Worm (Caenorhabditis elegans) whole organism, mixed stage, embryonic: ENCODE data around the gene F52G3.7.

Experiments used
- M03D4.4 ChIP-seq: sonication (generic microtip); optimal IDR thresholded peaks from 2 replicates; lab custom pipeline; 2017; ENCODE audit warnings: mild to moderate bottlenecking, missing genetic modification characterization, missing compliant biosample characterization
- blmp-1 ChIP-seq: fragments of 150-350 bp; optimal IDR thresholded peaks from 2 replicates; lab custom pipeline; 2014; ENCODE audit warnings: missing biosample characterization, missing genetic modification characterization
- ceh-39 ChIP-seq: fragments of 150-350 bp; optimal IDR thresholded peaks from 2 replicates; lab custom pipeline; 2014; ENCODE audit warnings: missing biosample characterization, missing genetic modification characterization
- ceh-43 ChIP-seq: fragments of 200-800 bp; sonication (Bioruptor generic); optimal IDR thresholded peaks from 2 replicates; lab custom pipeline; 2018; ENCODE audit warnings: mild to moderate bottlenecking, missing genetic modification characterization, moderate library complexity, missing compliant biosample characterization
- ceh-83 ChIP-seq: fragments of 200-800 bp; sonication (Bioruptor generic); optimal IDR thresholded peaks from 2 replicates; lab custom pipeline; 2018; ENCODE audit warnings: mild to moderate bottlenecking, missing genetic modification characterization, missing compliant biosample characterization
- ces-1 ChIP-seq: fragments of 150-350 bp; optimal IDR thresholded peaks from 2 replicates; lab custom pipeline; 2014; ENCODE audit warnings: missing biosample characterization, missing genetic modification reagents, missing genetic modification characterization
- cnd-1 ChIP-seq: fragments of 200-800 bp; sonication (Bioruptor generic); optimal IDR thresholded peaks from 2 replicates; lab custom pipeline; 2018; ENCODE audit warnings: mild to moderate bottlenecking, missing genetic modification characterization, missing compliant biosample characterization
- drap-1 ChIP-seq: fragments of 200-800 bp; sonication (Bioruptor generic); optimal IDR thresholded peaks from 3 replicates; lab custom pipeline; 2018; ENCODE audit warnings: mild to moderate bottlenecking, missing genetic modification characterization, missing compliant biosample characterization
- elt-1 ChIP-seq: sonication (generic microtip); optimal IDR thresholded peaks from 2 replicates; lab custom pipeline; 2017; ENCODE audit warnings: missing genetic modification characterization, mild to moderate bottlenecking, missing compliant biosample characterization, antibody characterized with exemption, moderate library complexity, borderline replicate concordance; ENCODE audit not compliant: insufficient read depth
- elt-3 ChIP-seq: fragments of 150-350 bp; optimal IDR thresholded peaks from 2 replicates; lab custom pipeline; 2014; ENCODE audit warnings: missing biosample characterization, missing genetic modification characterization
- flh-1 ChIP-seq: fragments of 200-800 bp; sonication (Bioruptor generic); optimal IDR thresholded peaks from 2 replicates; lab custom pipeline; 2018; ENCODE audit warnings: mild to moderate bottlenecking, missing genetic modification characterization, moderate library complexity, missing compliant biosample characterization
- ham-2 ChIP-seq: fragments of 200-800 bp; sonication (Bioruptor generic); optimal IDR thresholded peaks from 2 replicates; lab custom pipeline; 2018; ENCODE audit warnings: mild to moderate bottlenecking, missing genetic modification characterization, missing compliant biosample characterization
- hlh-1 ChIP-seq: fragments of 150-350 bp; optimal IDR thresholded peaks from 2 replicates; lab custom pipeline; 2014; ENCODE audit warnings: missing biosample characterization, missing genetic modification reagents, missing genetic modification characterization
- lin-13 ChIP-seq: fragments of 150-350 bp; optimal IDR thresholded peaks from 2 replicates; lab custom pipeline; 2014; ENCODE audit warnings: missing biosample characterization, missing genetic modification characterization
- lin-32 ChIP-seq: fragments of 200-800 bp; sonication (Bioruptor generic); optimal IDR thresholded peaks from 2 replicates; lab custom pipeline; 2018; ENCODE audit warnings: mild to moderate bottlenecking, missing genetic modification characterization, missing compliant biosample characterization
- mab-5 ChIP-seq: fragments of 150-350 bp; optimal IDR thresholded peaks from 2 replicates; lab custom pipeline; 2014; ENCODE audit warnings: missing biosample characterization, missing genetic modification characterization
- mep-1 ChIP-seq: fragments of 150-350 bp; optimal IDR thresholded peaks from 2 replicates; lab custom pipeline; 2017; ENCODE audit warnings: missing biosample characterization, missing genetic modification reagents, missing genetic modification characterization, inconsistent platforms
- nhr-12 ChIP-seq: fragments of 150-350 bp; optimal IDR thresholded peaks from 2 replicates; lab custom pipeline; 2014; ENCODE audit warnings: missing biosample characterization, missing genetic modification characterization
- nhr-2 ChIP-seq: fragments of 150-350 bp; optimal IDR thresholded peaks from 2 replicates; lab custom pipeline; 2014; ENCODE audit warnings: missing biosample characterization, missing genetic modification characterization
- nhr-237 ChIP-seq: fragments of 150-350 bp; optimal IDR thresholded peaks from 2 replicates; lab custom pipeline; 2014; ENCODE audit warnings: missing biosample characterization, missing genetic modification characterization
- nhr-28 ChIP-seq: fragments of 150-350 bp; optimal IDR thresholded peaks from 2 replicates; lab custom pipeline; 2014; ENCODE audit warnings: missing biosample characterization, missing genetic modification characterization
- nhr-76 ChIP-seq: sonication (generic microtip); optimal IDR thresholded peaks from 2 replicates; lab custom pipeline; 2017; ENCODE audit warnings: missing biosample characterization, missing genetic modification characterization
- pha-4 ChIP-seq: fragments of 150-350 bp; optimal IDR thresholded peaks from 2 replicates; lab custom pipeline; 2018; ENCODE audit warnings: missing biosample characterization, missing genetic modification reagents, missing genetic modification characterization
- sem-2 ChIP-seq: fragments of 200-800 bp; sonication (Bioruptor generic); optimal IDR thresholded peaks from 2 replicates; lab custom pipeline; 2018; ENCODE audit warnings: mild to moderate bottlenecking, missing genetic modification characterization, missing compliant biosample characterization
- sptf-1 ChIP-seq: sonication (generic microtip); optimal IDR thresholded peaks from 2 replicates; lab custom pipeline; 2017; ENCODE audit warnings: mild to moderate bottlenecking, missing genetic modification characterization, moderate library complexity, missing compliant biosample characterization
- tbx-8 ChIP-seq: fragments of 200-800 bp; sonication (Bioruptor generic); optimal IDR thresholded peaks from 2 replicates; lab custom pipeline; 2018; ENCODE audit warnings: mild to moderate bottlenecking, missing genetic modification characterization, moderate library complexity, missing compliant biosample characterization
- unc-120 ChIP-seq: sonication (generic microtip); optimal IDR thresholded peaks from 2 replicates; lab custom pipeline; 2017; ENCODE audit warnings: missing genetic modification characterization, missing compliant biosample characterization; ENCODE audit not compliant: poor library complexity, severe bottlenecking
- unc-39 ChIP-seq: fragments of 150-350 bp; optimal IDR thresholded peaks from 2 replicates; lab custom pipeline; 2014; ENCODE audit warnings: missing biosample characterization, missing genetic modification characterization
- unc-62 ChIP-seq: fragments of 150-350 bp; optimal IDR thresholded peaks from 2 replicates; lab custom pipeline; 2014; ENCODE audit warnings: missing biosample characterization, missing genetic modification reagents, missing genetic modification characterization
- zip-8 ChIP-seq: fragments of 150-350 bp; optimal IDR thresholded peaks from 2 replicates; lab custom pipeline; 2014; ENCODE audit warnings: missing biosample characterization, missing genetic modification characterization
- ztf-11 ChIP-seq: fragments of 150-350 bp; optimal IDR thresholded peaks from 2 replicates; lab custom pipeline; 2014; ENCODE audit warnings: missing biosample characterization, missing genetic modification characterization

Gene F52G3.7

ce11 chrX:16995886-16996283, 32.2 kb downstream of the F52G3.7 start:
- no peak for TF ChIP-seq nhr-237 (tag; lab: Kevin White, UChicago)
- no peak for TF ChIP-seq cnd-1 (tag; lab: Kevin White, UChicago)
- no peak for TF ChIP-seq lin-32 (GFP tag; lab: Kevin White, UChicago)
- no peak for TF ChIP-seq flh-1 (GFP tag; lab: Kevin White, UChicago)
- no peak for TF ChIP-seq zip-8 (tag; lab: Kevin White, UChicago)
- TF ChIP-seq ztf-11 (tag; lab: Kevin White, UChicago): no peak
- TF ChIP-seq ham-2: no peak
- no peak for TF ChIP-seq lin-13
- TF ChIP-seq M03D4.4 (tag; lab: Kevin White, UChicago): no peak
- no peak for TF ChIP-seq ceh-43 (GFP tag; lab: Kevin White, UChicago)
- no peak for TF ChIP-seq mep-1 (tag; lab: Kevin White, UChicago)
- no peak for TF ChIP-seq nhr-28 (tag; lab: Kevin White, UChicago)

DNA sequence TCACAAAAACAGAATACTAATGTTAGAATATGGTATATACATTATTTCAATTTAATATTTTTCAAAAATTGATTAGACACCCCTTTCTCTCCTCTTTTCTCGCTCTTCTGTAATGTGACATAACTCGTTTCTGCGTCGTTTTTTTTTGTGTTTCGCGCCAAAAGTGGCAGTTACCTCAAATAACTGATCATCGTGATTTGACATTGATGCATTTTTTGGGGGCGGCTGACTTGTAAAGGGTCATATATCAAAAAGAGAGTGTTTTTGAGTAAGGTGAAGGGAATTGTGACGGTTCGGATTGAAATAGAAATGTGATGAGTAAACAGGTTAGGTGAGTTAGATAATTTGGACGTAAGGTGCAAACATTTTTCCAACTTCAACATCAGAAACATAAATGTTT, 34.3 kb downstream of the F52G3.7 start:
- TF ChIP-seq ham-2 (no peak), elt-3 (tag; lab: Kevin White, UChicago) (no peak), nhr-28 (tag; lab: Kevin White, UChicago) (no peak), unc-39 (no peak), mab-5 (tag; lab: Kevin White, UChicago) (no peak), lin-13 (no peak), M03D4.4 (tag; lab: Kevin White, UChicago) (no peak), nhr-2 (no peak), unc-62 (no peak), lin-32 (GFP tag; lab: Kevin White, UChicago) (no peak), nhr-76 (tag; lab: Kevin White, UChicago) (no peak), tbx-8 (GFP tag; lab: Kevin White, UChicago) (no peak), unc-120 (tag; lab: Kevin White, UChicago) (no peak)

DNA sequence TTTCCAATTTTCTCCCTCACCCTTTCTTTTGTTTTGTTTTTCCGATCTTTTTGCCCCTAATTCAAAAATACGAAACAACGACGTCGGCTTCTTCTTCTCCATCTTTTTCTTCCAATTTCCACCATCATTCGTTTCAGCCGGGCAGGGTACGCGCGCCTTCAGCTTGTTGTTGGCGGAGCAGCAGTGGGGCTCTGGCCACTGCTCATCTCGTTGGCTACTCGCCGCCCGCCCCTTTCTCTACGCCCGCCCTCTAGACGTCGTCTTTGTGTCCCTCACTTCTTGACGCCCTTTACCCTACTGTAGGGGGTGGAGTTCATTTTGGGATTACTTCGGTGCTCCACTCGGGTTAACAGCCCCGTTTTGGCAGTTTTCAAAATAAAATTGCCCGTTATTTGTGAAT, 35.3 kb downstream of the F52G3.7 start:
- TF ChIP-seq mab-5 (tag; lab: Kevin White, UChicago) (no peak), ces-1 (GFP tag; lab: Kevin White, UChicago) (peak; percentile 21)

DNA sequence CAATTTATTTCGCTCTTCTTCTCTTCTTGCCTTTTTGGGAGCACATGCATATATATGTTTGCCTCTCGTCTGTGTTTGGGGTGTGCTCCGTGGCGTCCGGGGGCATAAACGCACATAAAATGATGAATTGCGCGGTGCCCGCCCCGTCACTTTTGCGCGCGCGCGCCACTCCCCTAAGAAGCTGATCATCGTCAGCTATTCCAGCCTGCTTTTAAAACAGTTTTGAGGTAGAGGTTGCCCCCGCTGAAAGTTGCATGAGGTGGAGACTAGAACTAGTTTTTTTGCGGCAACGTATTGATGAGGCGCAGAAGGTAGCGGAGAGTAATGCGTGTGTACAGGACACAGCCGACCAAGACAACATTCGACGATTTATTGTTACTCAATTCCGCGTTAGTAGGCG, 35.9 kb downstream of the F52G3.7 start:
- no peak for TF ChIP-seq lin-13
- TF ChIP-seq ham-2: no peak
- TF ChIP-seq tbx-8 (GFP tag; lab: Kevin White, UChicago): no peak
- no peak for TF ChIP-seq ceh-83 (GFP tag; lab: Kevin White, UChicago)

DNA sequence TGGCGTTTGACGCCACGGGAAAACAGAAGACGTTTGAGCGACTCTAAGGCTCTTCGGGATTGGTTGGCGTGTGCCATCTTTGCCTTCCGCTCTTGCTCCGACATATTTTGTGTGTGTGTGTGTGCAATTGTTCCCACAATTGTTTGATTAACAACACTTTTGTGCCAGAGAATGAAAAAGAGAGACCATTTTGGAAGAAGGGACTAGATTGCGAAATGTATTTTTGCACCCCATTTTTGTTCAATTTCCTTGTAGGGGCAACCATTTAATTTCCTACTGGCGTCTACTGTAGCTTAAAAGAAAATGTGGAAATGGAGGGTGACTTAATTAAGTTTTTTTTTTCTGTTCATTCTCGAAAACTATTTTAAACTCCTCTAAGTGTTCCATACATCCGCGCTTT, 38.4 kb downstream of the F52G3.7 start:
- TF ChIP-seq lin-32 (GFP tag; lab: Kevin White, UChicago) (no peak), ces-1 (GFP tag; lab: Kevin White, UChicago) (peak; percentile 12), unc-62 (no peak), zip-8 (tag; lab: Kevin White, UChicago) (no peak), unc-120 (tag; lab: Kevin White, UChicago) (no peak)

DNA sequence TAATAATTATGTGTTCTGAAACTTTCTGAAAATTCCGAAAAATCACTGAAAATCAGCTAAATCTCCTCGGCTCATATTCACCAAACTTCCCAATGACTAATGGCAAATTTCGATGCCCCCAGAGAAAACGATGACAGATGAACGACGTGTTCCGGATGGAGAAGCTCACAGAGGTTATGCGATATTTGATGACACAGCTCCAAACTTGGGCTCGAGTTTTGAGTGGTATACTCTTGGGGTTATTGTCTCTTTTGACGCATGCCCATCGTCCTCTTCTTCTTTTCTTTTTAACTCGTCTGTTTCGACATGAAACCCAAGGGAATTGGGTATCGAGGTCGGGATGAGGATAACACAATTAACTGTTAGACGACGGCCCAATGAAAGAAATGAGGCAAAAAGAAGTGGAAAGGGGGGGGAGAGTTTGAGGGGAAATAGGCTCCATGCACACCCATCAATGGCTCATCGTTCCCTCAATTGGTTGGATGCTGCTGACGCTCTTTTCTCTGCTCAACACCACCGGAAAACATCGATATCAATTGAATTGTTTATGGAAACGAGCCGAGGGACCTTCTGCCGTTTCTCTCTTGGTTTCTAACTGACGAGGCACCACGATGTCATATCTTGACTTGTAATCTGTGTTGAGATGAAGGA, 39.9 kb downstream of the F52G3.7 start:
- no peak for TF ChIP-seq ham-2
- no peak for TF ChIP-seq lin-32 (GFP tag; lab: Kevin White, UChicago)
- TF ChIP-seq elt-3 (tag; lab: Kevin White, UChicago): no peak
- no peak for TF ChIP-seq elt-1 (tag; lab: Kevin White, UChicago)
- TF ChIP-seq mab-5 (tag; lab: Kevin White, UChicago): no peak
- TF ChIP-seq unc-62: peak; percentile 7
- TF ChIP-seq flh-1 (GFP tag; lab: Kevin White, UChicago): no peak
- TF ChIP-seq drap-1 (GFP tag; lab: Kevin White, UChicago): no peak
- no peak for TF ChIP-seq M03D4.4 (tag; lab: Kevin White, UChicago)
- TF ChIP-seq pha-4: no peak
- TF ChIP-seq ceh-39 (tag; lab: Kevin White, UChicago): no peak
- peak; percentile 13 for TF ChIP-seq mep-1 (tag; lab: Kevin White, UChicago)
- TF ChIP-seq ces-1 (GFP tag; lab: Kevin White, UChicago): peak; percentile 97
- TF ChIP-seq blmp-1 (tag; lab: Kevin White, UChicago): no peak
- TF ChIP-seq hlh-1: no peak
- no peak for TF ChIP-seq sem-2
- TF ChIP-seq unc-120 (tag; lab: Kevin White, UChicago): no peak
- TF ChIP-seq sptf-1 (tag; lab: Kevin White, UChicago): no peak
- TF ChIP-seq lin-13: no peak
- TF ChIP-seq nhr-28 (tag; lab: Kevin White, UChicago): no peak
- TF ChIP-seq unc-39: no peak
- no peak for TF ChIP-seq nhr-2
- no peak for TF ChIP-seq ztf-11 (tag; lab: Kevin White, UChicago)
- no peak for TF ChIP-seq tbx-8 (GFP tag; lab: Kevin White, UChicago)
- no peak for TF ChIP-seq nhr-12 (tag; lab: Kevin White, UChicago)
- TF ChIP-seq, all 35 proteins: peak for 3
